Worm (Caenorhabditis elegans) whole organism, L3 larva: ENCODE measurements around the gene pals-33.
A peak's percentile ranks its signal among the peaks of the same experiment; 100 is the strongest.

ENCODE experiments used
- R02D3.7 ChIP-seq: fragments of 150-350 bp; optimal IDR thresholded peaks from 2 replicates; lab custom pipeline; 2014; ENCODE audit warnings: missing biosample characterization, missing genetic modification characterization
- ZK546.5 ChIP-seq: sonication (generic microtip); optimal IDR thresholded peaks from 2 replicates; lab custom pipeline; 2017; ENCODE audit warnings: missing biosample characterization, missing genetic modification characterization
- ama-1 ChIP-seq: fragments of 150-350 bp; optimal IDR thresholded peaks from 2 replicates; lab custom pipeline; 2018
- ceh-16 ChIP-seq: sonication (generic microtip); optimal IDR thresholded peaks from 2 replicates; lab custom pipeline; 2017; ENCODE audit warnings: missing biosample characterization, missing genetic modification characterization
- ceh-28 ChIP-seq: fragments of 150-350 bp; optimal IDR thresholded peaks from 2 replicates; lab custom pipeline; 2014; ENCODE audit warnings: missing biosample characterization, missing genetic modification reagents, missing genetic modification characterization
- ceh-82 ChIP-seq: fragments of 150-350 bp; optimal IDR thresholded peaks from 2 replicates; lab custom pipeline; 2014; ENCODE audit warnings: missing biosample characterization, missing genetic modification characterization
- ceh-9 ChIP-seq: sonication (generic microtip); optimal IDR thresholded peaks from 2 replicates; lab custom pipeline; 2018; ENCODE audit warnings: missing biosample characterization, missing genetic modification characterization
- daf-12 ChIP-seq: fragments of 150-350 bp; optimal IDR thresholded peaks from 2 replicates; lab custom pipeline; 2014; ENCODE audit warnings: missing biosample characterization, missing genetic modification reagents, missing genetic modification characterization
- egl-27 ChIP-seq: sonication (generic microtip); optimal IDR thresholded peaks from 4 replicates; lab custom pipeline; 2017; ENCODE audit warnings: missing biosample characterization, missing genetic modification reagents, missing genetic modification characterization
- egl-5 ChIP-seq: fragments of 150-350 bp; optimal IDR thresholded peaks from 2 replicates; lab custom pipeline; 2017; ENCODE audit warnings: missing biosample characterization, missing genetic modification reagents, missing genetic modification characterization, inconsistent platforms
- elt-1 ChIP-seq: fragments of 150-350 bp; optimal IDR thresholded peaks from 2 replicates; lab custom pipeline; 2014; ENCODE audit warnings: missing biosample characterization, missing genetic modification characterization
- elt-2 ChIP-seq: sonication (generic microtip); optimal IDR thresholded peaks from 2 replicates; lab custom pipeline; 2016; ENCODE audit warnings: missing genetic modification reagents, mild to moderate bottlenecking, missing genetic modification characterization, missing compliant biosample characterization
- elt-3 ChIP-seq, 3 experiments: fragments of 150-350 bp in 1 of 3; sonication (generic microtip) in 2 of 3; optimal IDR thresholded peaks; 2 replicates in 2 of 3; 4 replicates in 1 of 3; lab custom pipeline; 2014 to 2017; ENCODE audit warnings: missing biosample characterization in 3 of 3, missing genetic modification characterization in 3 of 3
- eor-1 ChIP-seq, 2 experiments: fragments of 150-350 bp; optimal IDR thresholded peaks; 2 replicates each; lab custom pipeline; 2014 to 2018; ENCODE audit warnings: missing biosample characterization in 2 of 2, missing genetic modification characterization in 2 of 2
- fkh-10 ChIP-seq: sonication (generic microtip); optimal IDR thresholded peaks from 2 replicates; lab custom pipeline; 2017; ENCODE audit warnings: missing biosample characterization, missing genetic modification reagents, missing genetic modification characterization
- fkh-2 ChIP-seq: fragments of 150-350 bp; optimal IDR thresholded peaks from 2 replicates; lab custom pipeline; 2014; ENCODE audit warnings: missing biosample characterization, missing genetic modification reagents, missing genetic modification characterization
- fos-1 ChIP-seq: fragments of 150-350 bp; optimal IDR thresholded peaks from 2 replicates; lab custom pipeline; 2014; ENCODE audit warnings: missing biosample characterization, missing genetic modification characterization
- hmg-11 ChIP-seq: sonication (generic microtip); optimal IDR thresholded peaks from 2 replicates; lab custom pipeline; 2016; ENCODE audit warnings: missing genetic modification characterization, missing compliant biosample characterization
- jun-1 ChIP-seq: fragments of 150-350 bp; optimal IDR thresholded peaks from 2 replicates; lab custom pipeline; 2014; ENCODE audit warnings: missing biosample characterization, missing genetic modification reagents, missing genetic modification characterization
- lin-15B ChIP-seq: fragments of 150-350 bp; optimal IDR thresholded peaks from 2 replicates; lab custom pipeline; 2014; ENCODE audit warnings: missing biosample characterization, missing genetic modification characterization
- lin-39 ChIP-seq: fragments of 150-350 bp; optimal IDR thresholded peaks from 2 replicates; lab custom pipeline; 2018; ENCODE audit warnings: missing biosample characterization, missing genetic modification reagents, missing genetic modification characterization
- mdl-1 ChIP-seq: fragments of 150-350 bp; optimal IDR thresholded peaks from 2 replicates; lab custom pipeline; 2014; ENCODE audit warnings: missing biosample characterization, missing genetic modification characterization
- mml-1 ChIP-seq: fragments of 150-350 bp; sonication (generic microtip); optimal IDR thresholded peaks from 3 replicates; lab custom pipeline; 2014; ENCODE audit warnings: missing biosample characterization, missing genetic modification characterization
- nfya-1 ChIP-seq: sonication (generic microtip); optimal IDR thresholded peaks from 2 replicates; lab custom pipeline; 2017; ENCODE audit warnings: missing genetic modification characterization, mild to moderate bottlenecking, missing compliant biosample characterization, antibody characterized with exemption, moderate library complexity; ENCODE audit not compliant: insufficient read depth
- nhr-11 ChIP-seq: fragments of 150-350 bp; optimal IDR thresholded peaks from 2 replicates; lab custom pipeline; 2014; ENCODE audit warnings: missing biosample characterization, missing genetic modification characterization
- nhr-12 ChIP-seq: fragments of 150-350 bp; optimal IDR thresholded peaks from 2 replicates; lab custom pipeline; 2014; ENCODE audit warnings: missing biosample characterization, missing genetic modification characterization
- nhr-23 ChIP-seq: fragments of 150-350 bp; optimal IDR thresholded peaks from 2 replicates; lab custom pipeline; 2014; ENCODE audit warnings: missing biosample characterization, missing genetic modification reagents, missing genetic modification characterization
- nhr-237 ChIP-seq: fragments of 150-350 bp; optimal IDR thresholded peaks from 2 replicates; lab custom pipeline; 2014; ENCODE audit warnings: missing biosample characterization, missing genetic modification characterization
- nhr-25 ChIP-seq: sonication (generic microtip); optimal IDR thresholded peaks from 2 replicates; lab custom pipeline; 2017; ENCODE audit warnings: missing biosample characterization, missing genetic modification characterization
- nhr-28 ChIP-seq: fragments of 150-350 bp; optimal IDR thresholded peaks from 2 replicates; lab custom pipeline; 2014; ENCODE audit warnings: missing biosample characterization, missing genetic modification characterization
- nhr-43 ChIP-seq: sonication (generic microtip); optimal IDR thresholded peaks from 2 replicates; lab custom pipeline; 2016; ENCODE audit warnings: mild to moderate bottlenecking, missing genetic modification characterization, missing compliant biosample characterization; ENCODE audit not compliant: poor library complexity, severe bottlenecking
- nhr-67 ChIP-seq: fragments of 150-350 bp; optimal IDR thresholded peaks from 2 replicates; lab custom pipeline; 2014; ENCODE audit warnings: missing biosample characterization, missing genetic modification characterization
- nhr-76 ChIP-seq: fragments of 150-350 bp; sonication (generic microtip); optimal IDR thresholded peaks from 5 replicates; lab custom pipeline; 2014; ENCODE audit warnings: missing biosample characterization, missing genetic modification characterization
- nhr-77 ChIP-seq: fragments of 150-350 bp; optimal IDR thresholded peaks from 2 replicates; lab custom pipeline; 2014; ENCODE audit warnings: missing biosample characterization, missing genetic modification characterization
- pha-4 ChIP-seq: fragments of 150-350 bp; optimal IDR thresholded peaks from 2 replicates; lab custom pipeline; 2014; ENCODE audit warnings: missing biosample characterization, missing genetic modification reagents, missing genetic modification characterization
- pqm-1 ChIP-seq: fragments of 150-350 bp; optimal IDR thresholded peaks from 2 replicates; lab custom pipeline; 2017; ENCODE audit warnings: missing biosample characterization, missing genetic modification characterization, inconsistent platforms
- sea-2 ChIP-seq: fragments of 150-350 bp; sonication (generic microtip); optimal IDR thresholded peaks from 4 replicates; lab custom pipeline; 2014; ENCODE audit warnings: missing biosample characterization, missing genetic modification reagents, missing genetic modification characterization
- skn-1 ChIP-seq: fragments of 150-350 bp; optimal IDR thresholded peaks from 2 replicates; lab custom pipeline; 2014; ENCODE audit warnings: missing biosample characterization, missing genetic modification characterization
- snpc-4 ChIP-seq: fragments of 150-350 bp; optimal IDR thresholded peaks from 2 replicates; lab custom pipeline; 2014; ENCODE audit warnings: missing biosample characterization, missing genetic modification characterization
- tbx-2 ChIP-seq: sonication (generic microtip); optimal IDR thresholded peaks from 2 replicates; lab custom pipeline; 2016; ENCODE audit warnings: mild to moderate bottlenecking, missing genetic modification characterization, missing compliant biosample characterization
- unc-39 ChIP-seq: sonication (generic microtip); optimal IDR thresholded peaks from 4 replicates; lab custom pipeline; 2017; ENCODE audit warnings: missing biosample characterization, missing genetic modification characterization
- ztf-11 ChIP-seq: fragments of 150-350 bp; optimal IDR thresholded peaks from 2 replicates; lab custom pipeline; 2014; ENCODE audit warnings: missing biosample characterization, missing genetic modification characterization
- ztf-4 ChIP-seq: fragments of 150-350 bp; optimal IDR thresholded peaks from 2 replicates; lab custom pipeline; 2014; ENCODE audit warnings: missing biosample characterization, missing genetic modification characterization

The pals-33 gene

DNA sequence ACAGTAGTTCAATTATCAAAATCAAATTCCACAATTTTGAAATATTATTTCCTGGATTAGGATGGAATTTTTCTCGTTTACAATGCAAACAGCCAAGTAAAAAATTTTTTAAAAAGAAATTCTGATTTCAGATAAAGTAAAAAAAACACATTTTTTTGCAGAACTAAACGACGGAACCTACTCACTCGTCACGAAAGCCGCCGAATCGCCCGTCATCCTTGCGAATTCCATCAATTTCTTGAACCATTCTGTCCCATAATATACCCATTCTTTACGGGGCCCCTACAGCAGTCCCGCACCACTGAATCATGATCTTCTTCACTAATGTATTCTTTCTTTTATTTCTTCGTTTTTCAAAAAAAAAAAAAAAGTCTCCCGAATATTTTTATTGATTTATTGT, 39.0 kb downstream of the pals-33 start:
- TF ChIP-seq R02D3.7 (no peak), elt-2 (no peak), hmg-11 (tag; lab: Kevin White, UChicago) (no peak), daf-12 (tag; lab: Kevin White, UChicago) (no peak), pha-4 (tag; lab: Kevin White, UChicago) (no peak)

DNA sequence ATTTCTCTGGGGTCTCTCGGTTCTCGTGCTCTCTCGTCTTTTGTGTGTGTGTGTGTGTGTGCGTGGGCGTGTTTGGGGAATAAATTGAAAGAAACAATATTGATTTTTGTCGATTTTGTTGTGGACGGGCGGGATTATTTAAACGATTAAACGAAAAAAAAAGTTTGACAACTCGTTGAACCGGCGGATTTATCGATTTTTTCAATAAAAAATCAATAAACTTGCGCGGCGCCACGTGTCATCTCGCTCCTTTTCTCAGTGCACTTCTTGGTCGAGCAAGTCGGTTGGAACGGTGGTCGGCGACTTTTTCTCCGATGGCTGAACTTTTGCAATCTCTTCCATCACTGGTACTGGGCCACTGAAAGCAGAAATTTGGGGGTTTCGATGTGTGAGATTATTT, 39.8 kb downstream of the pals-33 start:
- TF ChIP-seq snpc-4 (no peak), mml-1 (tag; lab: Kevin White, UChicago) (no peak), ceh-28 (tag; lab: Kevin White, UChicago) (peak; percentile 52), pha-4 (tag; lab: Kevin White, UChicago) (no peak), nhr-43 (tag; lab: Kevin White, UChicago) (no peak), sea-2 (GFP tag; lab: Kevin White, UChicago) (no peak), ZK546.5 (tag; lab: Kevin White, UChicago) (no peak)
- TF ChIP-seq, all 47 proteins: peak for 1

DNA sequence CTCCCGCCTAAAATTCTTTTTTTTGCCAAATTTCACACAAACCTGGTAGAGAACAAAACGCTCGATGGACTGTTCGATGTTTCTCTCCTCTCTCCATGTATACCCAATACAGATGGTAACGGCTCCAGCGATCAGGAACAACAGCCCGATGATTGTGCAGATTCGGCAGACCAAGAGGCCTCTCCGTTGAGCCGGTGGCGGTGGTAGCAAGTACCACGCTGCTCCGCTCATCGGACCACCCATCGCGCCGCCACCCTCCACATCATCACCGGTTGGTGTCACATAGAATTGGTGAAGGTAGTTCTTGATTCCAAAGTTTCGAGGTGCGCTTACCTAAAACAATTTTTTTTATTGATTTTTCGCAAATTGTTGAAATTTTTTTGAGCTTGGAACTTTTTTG, 41.6 kb downstream of the pals-33 start:
- TF ChIP-seq nhr-23 (tag; lab: Kevin White, UChicago): no peak
- no peak for TF ChIP-seq nhr-67
- TF ChIP-seq ceh-9 (tag; lab: Kevin White, UChicago): no peak
- TF ChIP-seq nhr-76 (tag; lab: Kevin White, UChicago): no peak
- TF ChIP-seq mml-1 (tag; lab: Kevin White, UChicago): no peak
- TF ChIP-seq nhr-25: no peak
- no peak for TF ChIP-seq ama-1 (lab: Kevin White, UChicago)
- no peak for TF ChIP-seq nfya-1 (tag; lab: Kevin White, UChicago)
- TF ChIP-seq fkh-2 (tag; lab: Kevin White, UChicago): no peak
- TF ChIP-seq nhr-12 (tag; lab: Kevin White, UChicago): no peak
- TF ChIP-seq egl-5 (tag; lab: Kevin White, UChicago): no peak
- no peak for TF ChIP-seq skn-1 (tag; lab: Kevin White, UChicago)
- no peak for TF ChIP-seq ZK546.5 (tag; lab: Kevin White, UChicago)
- no peak for TF ChIP-seq elt-3 (tag; optimal IDR thresholded peaks at IDR 0.05; lab: Kevin White, UChicago)
- no peak for TF ChIP-seq lin-15B (tag; lab: Kevin White, UChicago)

ce11 chrV:3715488-3716019, 42.4 kb downstream of the pals-33 start, which contains the start of gene nrsn-1:
Gene nrsn-1 (minus strand): TSS chrV:3715969.
- TF ChIP-seq nhr-67: no peak
- TF ChIP-seq ztf-4 (tag; lab: Kevin White, UChicago): no peak
- no peak for TF ChIP-seq R02D3.7
- TF ChIP-seq unc-39 (tag; lab: Kevin White, UChicago): no peak
- no peak for TF ChIP-seq ceh-16 (tag; lab: Kevin White, UChicago)
- TF ChIP-seq nhr-76 (tag; lab: Kevin White, UChicago): no peak

DNA sequence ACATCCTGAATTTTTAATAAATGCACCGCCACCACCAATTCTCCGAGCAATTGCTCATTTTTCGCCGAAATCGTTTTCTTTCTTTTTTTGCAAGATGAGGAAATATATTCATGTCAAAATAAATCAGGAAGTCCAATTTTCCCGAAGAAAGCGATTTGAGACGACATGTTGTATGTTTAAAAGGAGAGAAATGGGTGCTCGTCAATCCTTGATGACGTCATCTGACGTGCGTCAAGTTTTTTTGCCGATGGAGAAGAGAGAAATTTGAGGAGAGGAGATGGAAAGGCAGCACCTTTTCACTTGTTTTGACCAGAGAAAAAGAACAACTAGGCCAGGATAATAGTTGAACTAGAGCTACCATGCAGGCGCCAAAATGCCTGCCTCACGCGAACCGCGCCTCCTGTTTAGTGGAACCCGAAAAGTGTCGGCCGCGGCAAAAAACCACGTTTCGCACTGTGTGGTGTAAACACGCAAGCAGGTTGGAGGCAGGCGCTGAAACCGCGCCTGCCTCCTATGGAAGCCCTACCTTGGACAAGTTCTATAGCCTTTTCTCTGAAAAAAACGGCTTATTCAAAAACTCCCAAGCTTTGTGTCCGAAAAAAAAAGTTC, 43.2 kb downstream of the pals-33 start:
- TF ChIP-seq fkh-10 (GFP tag; lab: Kevin White, UChicago) (peak; percentile 88), nhr-28 (tag; lab: Kevin White, UChicago) (no peak), ZK546.5 (tag; lab: Kevin White, UChicago) (no peak), pha-4 (tag; lab: Kevin White, UChicago) (no peak), ceh-82 (tag; lab: Kevin White, UChicago) (no peak), ztf-11 (no peak), nhr-76 (tag; lab: Kevin White, UChicago) (no peak), eor-1 (tag; optimal IDR thresholded peaks at IDR 0.05; lab: Kevin White, UChicago) (no peak), ztf-4 (tag; lab: Kevin White, UChicago) (no peak), skn-1 (tag; lab: Kevin White, UChicago) (no peak), fos-1 (no peak), lin-15B (tag; lab: Kevin White, UChicago) (no peak), nhr-77 (tag; lab: Kevin White, UChicago) (no peak), lin-39 (peak; percentile 59), elt-1 (tag; lab: Kevin White, UChicago) (no peak), nhr-11 (tag; lab: Kevin White, UChicago) (no peak), ceh-28 (tag; lab: Kevin White, UChicago) (no peak), fkh-2 (tag; lab: Kevin White, UChicago) (no peak), mdl-1 (no peak), tbx-2 (tag; lab: Kevin White, UChicago) (no peak), egl-27 (tag; lab: Kevin White, UChicago) (no peak), ama-1 (lab: Kevin White, UChicago) (peak; percentile 25), jun-1 (tag; lab: Kevin White, UChicago) (no peak), nhr-25 (no peak), egl-5 (tag; lab: Kevin White, UChicago) (no peak), nhr-23 (tag; lab: Kevin White, UChicago) (no peak), sea-2 (GFP tag; lab: Kevin White, UChicago) (no peak), nhr-43 (tag; lab: Kevin White, UChicago) (no peak), pqm-1 (no peak), nhr-237 (tag; lab: Kevin White, UChicago) (no peak)
